Fruit fly (Drosophila melanogaster) whole organism, embryonic: ENCODE results near the gene Cyp4d20.

Experiments used
- Atf3 ChIP-seq: fragments of 200-800 bp; sonication (Bioruptor generic); optimal IDR thresholded peaks from 3 replicates; lab custom pipeline; 2016; ENCODE audit warnings: missing biosample characterization, missing genetic modification characterization
- Bdp1 ChIP-seq: fragments of 200-800 bp; sonication (Bioruptor generic); optimal IDR thresholded peaks from 3 replicates; lab custom pipeline; 2016; ENCODE audit warnings: missing biosample characterization, missing genetic modification characterization
- CG12299 ChIP-seq: fragments of 200-800 bp; sonication (Bioruptor generic); optimal IDR thresholded peaks from 2 replicates; lab custom pipeline; 2018; ENCODE audit warnings: missing biosample characterization, mild to moderate bottlenecking, missing genetic modification characterization
- CG12744 ChIP-seq: fragments of 200-800 bp; sonication (Bioruptor generic); optimal IDR thresholded peaks from 2 replicates; lab custom pipeline; 2016; ENCODE audit warnings: missing biosample characterization, missing genetic modification characterization
- CG14014 ChIP-seq: fragments of 200-800 bp; sonication (Bioruptor generic); IDR thresholded peaks from 2 replicates; pipeline ENCODE4 v1.3.6; 2022; ENCODE audit warnings: missing biosample characterization, missing genetic modification characterization
- CG14965 ChIP-seq: fragments of 200-800 bp; sonication (Bioruptor generic); optimal IDR thresholded peaks from 2 replicates; lab custom pipeline; 2016; ENCODE audit warnings: missing biosample characterization, missing genetic modification characterization, borderline replicate concordance
- CG15011 ChIP-seq: fragments of 200-800 bp; sonication (Bioruptor generic); optimal IDR thresholded peaks from 3 replicates; lab custom pipeline; 2018; ENCODE audit warnings: missing biosample characterization, mild to moderate bottlenecking, missing genetic modification characterization
- CG15479 ChIP-seq: fragments of 200-800 bp; sonication (Bioruptor generic); optimal IDR thresholded peaks from 3 replicates; lab custom pipeline; 2019; ENCODE audit warnings: missing biosample characterization, mild to moderate bottlenecking, missing genetic modification characterization, moderate library complexity
- CG17568 ChIP-seq: fragments of 200-800 bp; sonication (Bioruptor generic); optimal IDR thresholded peaks from 2 replicates; lab custom pipeline; 2018; ENCODE audit warnings: missing biosample characterization, mild to moderate bottlenecking, missing genetic modification characterization, moderate library complexity
- CG18011 ChIP-seq: fragments of 200-800 bp; sonication (Bioruptor generic); optimal IDR thresholded peaks from 2 replicates; lab custom pipeline; 2017; ENCODE audit warnings: missing biosample characterization, missing genetic modification characterization, mild to moderate bottlenecking, moderate library complexity, missing genotype
- CG18476 ChIP-seq: fragments of 200-800 bp; sonication (Bioruptor generic); optimal IDR thresholded peaks from 2 replicates; lab custom pipeline; 2016; ENCODE audit warnings: missing biosample characterization, mild to moderate bottlenecking, missing genetic modification characterization
- CG2116 ChIP-seq: fragments of 200-800 bp; sonication (Bioruptor generic); optimal IDR thresholded peaks from 3 replicates; lab custom pipeline; 2018; ENCODE audit warnings: missing biosample characterization, mild to moderate bottlenecking, missing genetic modification characterization
- CG2678 ChIP-seq: fragments of 200-800 bp; sonication (Bioruptor generic); optimal IDR thresholded peaks from 3 replicates; lab custom pipeline; 2019; ENCODE audit warnings: missing biosample characterization, mild to moderate bottlenecking, missing genetic modification characterization, moderate library complexity
- CG31224 ChIP-seq: fragments of 200-800 bp; sonication (Bioruptor generic); IDR thresholded peaks from 2 replicates; pipeline ENCODE4 v1.3.6; 2022; ENCODE audit warnings: missing biosample characterization, missing genetic modification characterization
- CG3281 ChIP-seq: fragments of 200-800 bp; sonication (Bioruptor generic); optimal IDR thresholded peaks from 3 replicates; lab custom pipeline; 2017; ENCODE audit warnings: missing biosample characterization, mild to moderate bottlenecking, missing genetic modification characterization
- CG4617 ChIP-seq: fragments of 200-800 bp; sonication (Bioruptor generic); optimal IDR thresholded peaks from 3 replicates; lab custom pipeline; 2016; ENCODE audit warnings: missing biosample characterization, missing genetic modification characterization, borderline replicate concordance
- CG4820 ChIP-seq: fragments of 200-800 bp; sonication (Bioruptor generic); optimal IDR thresholded peaks from 3 replicates; lab custom pipeline; 2016; ENCODE audit warnings: missing biosample characterization, missing genetic modification characterization
- CG6854 ChIP-seq: fragments of 200-800 bp; sonication (Bioruptor generic); optimal IDR thresholded peaks from 3 replicates; lab custom pipeline; 2017; ENCODE audit warnings: missing biosample characterization, mild to moderate bottlenecking, missing genetic modification characterization
- CG7987 ChIP-seq: fragments of 200-800 bp; sonication (Bioruptor generic); optimal IDR thresholded peaks from 2 replicates; lab custom pipeline; 2018; ENCODE audit warnings: missing biosample characterization, mild to moderate bottlenecking, missing genetic modification characterization, moderate library complexity
- CG8924 ChIP-seq: fragments of 200-800 bp; optimal IDR thresholded peaks from 3 replicates; lab custom pipeline; 2019; ENCODE audit warnings: missing biosample characterization, mild to moderate bottlenecking, missing genetic modification characterization, moderate library complexity
- CoRest ChIP-seq: fragments of 200-800 bp; sonication (Bioruptor generic); optimal IDR thresholded peaks from 3 replicates; lab custom pipeline; 2018; ENCODE audit warnings: missing biosample characterization, mild to moderate bottlenecking, missing genetic modification characterization, moderate library complexity
- Dfd ChIP-seq, 2 experiments: fragments of >200 bp; optimal IDR thresholded peaks; 2 replicates each; lab custom pipeline; 2017; ENCODE audit warnings: missing biosample characterization in 2 of 2, missing genetic modification characterization in 2 of 2
- Dll ChIP-seq: fragments of 200-800 bp; sonication (Bioruptor generic); IDR thresholded peaks from 4 replicates; pipeline ENCODE4 v1.3.6; 2022; ENCODE audit warnings: missing biosample characterization, missing genetic modification characterization; ENCODE audit not compliant: partially characterized antibody
- Fer3 ChIP-seq: fragments of 200-800 bp; sonication (Bioruptor generic); optimal IDR thresholded peaks from 2 replicates; lab custom pipeline; 2018; ENCODE audit warnings: missing biosample characterization, mild to moderate bottlenecking, missing genetic modification characterization, moderate library complexity
- Hmx ChIP-seq: fragments of 200-800 bp; sonication (Bioruptor generic); optimal IDR thresholded peaks from 2 replicates; lab custom pipeline; 2016; ENCODE audit warnings: missing biosample characterization, missing genetic modification characterization
- Hr39 ChIP-seq: fragments of >200 bp; optimal IDR thresholded peaks from 2 replicates; lab custom pipeline; 2017
- Jarid2 ChIP-seq: fragments of 200-800 bp; sonication (Bioruptor generic); optimal IDR thresholded peaks from 3 replicates; lab custom pipeline; 2017; ENCODE audit warnings: mild to moderate bottlenecking, missing biosample characterization, missing genetic modification reagents, missing genetic modification characterization
- Six4 ChIP-seq: fragments of 200-800 bp; sonication (Bioruptor generic); optimal IDR thresholded peaks from 2 replicates; lab custom pipeline; 2016; ENCODE audit warnings: missing biosample characterization, missing genetic modification characterization
- Sox102F ChIP-seq: fragments of 200-800 bp; sonication (Bioruptor generic); optimal IDR thresholded peaks from 2 replicates; lab custom pipeline; 2018; ENCODE audit warnings: missing biosample characterization, mild to moderate bottlenecking, missing genetic modification characterization, moderate library complexity
- Sry-β ChIP-seq: fragments of 200-800 bp; sonication (Bioruptor generic); optimal IDR thresholded peaks from 2 replicates; lab custom pipeline; 2018; ENCODE audit warnings: missing biosample characterization, mild to moderate bottlenecking, missing genetic modification characterization, moderate library complexity
- Xrp1 ChIP-seq: fragments of 200-800 bp; sonication (Bioruptor generic); IDR thresholded peaks from 2 replicates; pipeline ENCODE4 v1.3.6; 2022; ENCODE audit warnings: missing biosample characterization, missing genetic modification characterization
- ara ChIP-seq: fragments of 200-800 bp; sonication (Bioruptor generic); IDR thresholded peaks from 2 replicates; pipeline ENCODE4 v1.3.6; 2022; ENCODE audit warnings: missing biosample characterization, missing genetic modification characterization
- br ChIP-seq: fragments of >200 bp; optimal IDR thresholded peaks from 2 replicates; lab custom pipeline; 2017
- cas ChIP-seq: fragments of 200-800 bp; sonication (Bioruptor generic); IDR thresholded peaks from 2 replicates; pipeline ENCODE4 v1.3.6; 2022; ENCODE audit warnings: missing biosample characterization, missing genetic modification characterization
- ewg ChIP-seq: fragments of 200-800 bp; sonication (Bioruptor generic); optimal IDR thresholded peaks from 3 replicates; lab custom pipeline; 2017; ENCODE audit warnings: mild to moderate bottlenecking, missing biosample characterization, missing genetic modification reagents, missing genetic modification characterization
- ftz-f1 ChIP-seq: fragments of 200-800 bp; sonication (Bioruptor generic); optimal IDR thresholded peaks from 2 replicates; lab custom pipeline; 2016; ENCODE audit warnings: missing biosample characterization, missing genetic modification characterization
- ind ChIP-seq: fragments of 200-800 bp; sonication (Bioruptor generic); optimal IDR thresholded peaks from 3 replicates; lab custom pipeline; 2016; ENCODE audit warnings: missing biosample characterization, missing genetic modification characterization
- nom ChIP-seq: fragments of 200-800 bp; sonication (Bioruptor generic); optimal IDR thresholded peaks from 2 replicates; lab custom pipeline; 2017; ENCODE audit warnings: missing biosample characterization, missing genetic modification characterization, mild to moderate bottlenecking, moderate library complexity, missing genetic modification reagents
- odd ChIP-seq: fragments of 200-800 bp; sonication (Bioruptor generic); optimal IDR thresholded peaks from 2 replicates; lab custom pipeline; 2017; ENCODE audit warnings: missing biosample characterization, mild to moderate bottlenecking, missing genetic modification characterization
- onecut ChIP-seq: fragments of 200-800 bp; sonication (Bioruptor generic); IDR thresholded peaks from 2 replicates; pipeline ENCODE4 v1.3.6; 2022; ENCODE audit warnings: missing biosample characterization, missing genetic modification characterization
- otp ChIP-seq: fragments of 200-800 bp; sonication (Bioruptor generic); IDR thresholded peaks from 3 replicates; pipeline ENCODE4, ENCODE4 v1.3.6; 2022; ENCODE audit warnings: missing biosample characterization, missing genetic modification characterization
- pan ChIP-seq, 4 experiments: fragments of >200 bp in 3 of 4; fragments of 200-800 bp in 1 of 4; sonication (Bioruptor generic) in 1 of 4; optimal IDR thresholded peaks in 3 of 4; IDR thresholded peaks in 1 of 4; 2 replicates each; pipeline versions ENCODE4 v1.3.6 to Lab custom; 2017 to 2022; ENCODE audit warnings: missing biosample characterization in 2 of 4, missing genetic modification characterization in 2 of 4, mixed read lengths in 1 of 4
- pho ChIP-seq: fragments of 200-800 bp; sonication (Bioruptor generic); optimal IDR thresholded peaks from 2 replicates; lab custom pipeline; 2016; ENCODE audit warnings: missing biosample characterization, missing genetic modification characterization
- repo ChIP-seq: fragments of 200-800 bp; sonication (Bioruptor generic); optimal IDR thresholded peaks from 2 replicates; lab custom pipeline; 2016; ENCODE audit warnings: missing biosample characterization, missing genetic modification characterization
- stc ChIP-seq: fragments of 200-800 bp; sonication (Bioruptor generic); IDR thresholded peaks from 2 replicates; pipeline ENCODE4 v1.3.6; 2022; ENCODE audit warnings: missing biosample characterization, missing genetic modification characterization
- toy ChIP-seq: fragments of 200-800 bp; sonication (Bioruptor generic); IDR thresholded peaks from 2 replicates; pipeline ENCODE4 v1.3.6; 2022; ENCODE audit warnings: missing biosample characterization, missing genetic modification characterization
- usp ChIP-seq: fragments of >200 bp; optimal IDR thresholded peaks from 2 replicates; lab custom pipeline; 2017; ENCODE audit warnings: missing biosample characterization, missing genetic modification characterization
- wor ChIP-seq: fragments of 200-800 bp; sonication (Bioruptor generic); IDR thresholded peaks from 2 replicates; pipeline ENCODE4 v1.3.6; 2022; ENCODE audit warnings: missing biosample characterization, missing genetic modification characterization
- zen ChIP-seq: fragments of 200-800 bp; sonication (Bioruptor generic); optimal IDR thresholded peaks from 3 replicates; lab custom pipeline; 2018; ENCODE audit warnings: missing biosample characterization, mild to moderate bottlenecking, missing genetic modification characterization, moderate library complexity

The Cyp4d20 gene

dm6 chr3L:2468509-2468908, 9.7 kb downstream of the Cyp4d20 start (continued):
- TF ChIP-seq onecut (GFP tag; lab: Robert Waterston, UW), result no peak
- no peak for TF ChIP-seq CG15011 (GFP tag; lab: Kevin White, UChicago)
- TF ChIP-seq ewg, result no peak
- TF ChIP-seq Sox102F (GFP tag; lab: Kevin White, UChicago), result no peak
- TF ChIP-seq CG7987 (GFP tag; lab: Kevin White, UChicago), result no peak
- no peak for TF ChIP-seq pan (optimal IDR thresholded peaks at IDR 0.05; lab: Kevin White, UChicago)
- TF ChIP-seq pan (GFP tag; optimal IDR thresholded peaks at IDR 0.05 in 1 of 2, IDR thresholded peaks at IDR 0.05 in 1 of 2), result no peak
- no peak for TF ChIP-seq br (lab: Kevin White, UChicago)
- no peak for TF ChIP-seq CG6854 (GFP tag; lab: Kevin White, UChicago)
- TF ChIP-seq Xrp1 (GFP tag; lab: Robert Waterston, UW), result peak; percentile 30; the same call in 1 of the 2 replicates
- TF ChIP-seq CG18011 (GFP tag; lab: Kevin White, UChicago), result no peak
- TF ChIP-seq, all 482 proteins: peak for 62

DNA sequence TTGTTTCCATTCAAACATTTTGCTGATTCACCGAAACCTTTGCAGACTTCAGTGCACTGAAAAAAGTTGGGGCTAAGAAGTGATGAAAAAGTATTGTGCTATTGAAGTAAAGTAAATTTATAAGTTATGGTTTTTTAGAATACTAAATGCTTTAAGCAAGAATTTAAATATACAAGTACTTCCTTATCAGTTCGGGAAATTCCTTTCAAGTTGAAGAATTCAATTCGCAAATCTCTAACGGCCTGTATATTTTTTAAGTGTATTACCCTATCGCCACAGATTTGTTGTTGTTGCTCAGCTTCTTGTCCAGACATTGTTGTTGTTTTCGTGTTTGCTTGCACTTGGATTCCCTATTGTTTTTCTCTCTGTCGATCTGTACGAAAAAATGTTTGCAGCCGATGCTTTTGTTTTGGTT, 10.8 kb downstream of the Cyp4d20 start:
- peak; percentile 16 for TF ChIP-seq Bdp1
- no peak for TF ChIP-seq Dfd (GFP tag; optimal IDR thresholded peaks at IDR 0.05; lab: Kevin White, UChicago)
- peak; percentile 80 for TF ChIP-seq Fer3 (tag; lab: Kevin White, UChicago)
- TF ChIP-seq nom, result peak; percentile 76
- no peak for TF ChIP-seq usp (GFP tag; lab: Kevin White, UChicago)
- TF ChIP-seq CG4820, result peak; percentile 77
- peak; percentile 37 for TF ChIP-seq Atf3
- peak; percentile 63 for TF ChIP-seq CG18476 (GFP tag; lab: Kevin White, UChicago)
- peak; percentile 36 for TF ChIP-seq CG15479
- TF ChIP-seq Hmx, result peak; percentile 46
- TF ChIP-seq ewg, result peak; percentile 49
- TF ChIP-seq CG31224, result peak; percentile 52; the same call in 1 of the 2 replicates
- TF ChIP-seq otp (GFP tag; lab: Robert Waterston, UW), result no peak
- peak; percentile 40 for TF ChIP-seq odd (GFP tag; lab: Kevin White, UChicago)
- TF ChIP-seq CG14014 (GFP tag; lab: Robert Waterston, UW), result peak; percentile 52
- TF ChIP-seq CoRest (tag; lab: Kevin White, UChicago), result peak; percentile 73
- TF ChIP-seq Sry-β, result no peak
- TF ChIP-seq toy (GFP tag; lab: Robert Waterston, UW), result peak; percentile 54
- TF ChIP-seq ftz-f1 (GFP tag; lab: Kevin White, UChicago), result no peak
- TF ChIP-seq CG12744 (GFP tag; lab: Kevin White, UChicago), result peak; percentile 59
- TF ChIP-seq Dll (GFP tag; lab: Robert Waterston, UW), result no peak
- no peak for TF ChIP-seq wor
- TF ChIP-seq repo, result peak; percentile 46
- TF ChIP-seq CG4617 (GFP tag; lab: Kevin White, UChicago), result no peak
- peak; percentile 69 for TF ChIP-seq ind (GFP tag; lab: Kevin White, UChicago)
- TF ChIP-seq CG2678 (tag; lab: Kevin White, UChicago), result peak; percentile 87
- no peak for TF ChIP-seq Jarid2 (GFP tag; lab: Kevin White, UChicago)
- TF ChIP-seq CG12299 (tag; lab: Kevin White, UChicago), result peak; percentile 44
- TF ChIP-seq CG8924, result peak; percentile 50
- TF ChIP-seq ara (GFP tag; lab: Robert Waterston, UW), result peak; percentile 54; the same call in 1 of the 2 replicates
- peak; percentile 41 for TF ChIP-seq pho (GFP tag; lab: Kevin White, UChicago)
- TF ChIP-seq Hr39, result no peak
- TF ChIP-seq CG17568, result peak; percentile 42
- peak; percentile 32 for TF ChIP-seq CG14965 (GFP tag; lab: Kevin White, UChicago)
- peak; percentile 31 for TF ChIP-seq CG2116 (GFP tag; lab: Kevin White, UChicago)
- peak; percentile 90 for TF ChIP-seq zen (tag; lab: Kevin White, UChicago)
- TF ChIP-seq cas (GFP tag; lab: Robert Waterston, UW), result no peak
- TF ChIP-seq stc, result peak; percentile 66
- peak; percentile 52 for TF ChIP-seq CG3281 (GFP tag; lab: Kevin White, UChicago)
- peak; percentile 73 for TF ChIP-seq Six4
- TF ChIP-seq CG15011 (GFP tag; lab: Kevin White, UChicago), result no peak
